Worm (Caenorhabditis elegans) whole organism, L4 larva: ENCODE measurements around the gene T19B10.12.
A peak's percentile ranks its signal among the peaks of the same experiment; 100 is the strongest.

Experiments used
- D1046.2 ChIP-seq: fragments of 200-800 bp; sonication (Bioruptor generic); IDR thresholded peaks from 2 replicates; pipeline ENCODE4 v1.3.6; 2022; ENCODE audit warnings: missing genetic modification characterization, missing compliant biosample characterization
- F26F4.8 ChIP-seq: fragments of 200-800 bp; sonication (Bioruptor generic); conservative IDR thresholded peaks from 2 replicates; pipeline ENCODE4 v1.3.6; 2022; ENCODE audit warnings: missing genetic modification characterization, missing compliant biosample characterization
- R02D3.7 ChIP-seq: fragments of 150-350 bp; sonication (generic microtip); optimal IDR thresholded peaks from 3 replicates; lab custom pipeline; 2014; ENCODE audit warnings: missing biosample characterization, missing genetic modification characterization
- T20F7.1 ChIP-seq: fragments of 200-800 bp; sonication (Bioruptor generic); optimal IDR thresholded peaks from 2 replicates; lab custom pipeline; 2018; ENCODE audit warnings: mild to moderate bottlenecking, missing genetic modification characterization, missing compliant biosample characterization
- Y105C5A.15 ChIP-seq: fragments of 200-800 bp; sonication (Bioruptor generic); IDR thresholded peaks from 2 replicates; pipeline ENCODE4 v1.3.6; 2022; ENCODE audit warnings: missing genetic modification characterization, missing compliant biosample characterization
- Y48G9A.11 ChIP-seq: fragments of 200-800 bp; sonication (Bioruptor generic); IDR thresholded peaks from 2 replicates; pipeline ENCODE4 v1.3.6; 2022; ENCODE audit warnings: missing genetic modification reagents, missing genetic modification characterization, missing compliant biosample characterization
- ZK546.5 ChIP-seq, 2 experiments: sonication (generic microtip); optimal IDR thresholded peaks; 2 replicates each; lab custom pipeline; 2017; ENCODE audit warnings: missing biosample characterization in 2 of 2, missing genetic modification characterization in 2 of 2
- aha-1 ChIP-seq: fragments of 150-350 bp; peaks from one replicate; lab custom pipeline; 2014; ENCODE audit warnings: missing biosample characterization, missing genetic modification characterization
- ceh-20 ChIP-seq: fragments of 200-800 bp; sonication (Bioruptor generic); IDR thresholded peaks from 2 replicates; pipeline ENCODE4 v1.3.6; 2022; ENCODE audit warnings: missing genetic modification reagents, missing genetic modification characterization, missing compliant biosample characterization
- ceh-28 ChIP-seq: fragments of 150-350 bp; optimal IDR thresholded peaks from 2 replicates; lab custom pipeline; 2014; ENCODE audit warnings: missing biosample characterization, missing genetic modification reagents, missing genetic modification characterization
- ceh-32 ChIP-seq: sonication (generic microtip); optimal IDR thresholded peaks from 2 replicates; lab custom pipeline; 2016; ENCODE audit warnings: mild to moderate bottlenecking, missing genetic modification characterization, missing compliant biosample characterization; ENCODE audit not compliant: poor library complexity
- ceh-44 ChIP-seq: fragments of 200-800 bp; sonication (Bioruptor generic); IDR thresholded peaks from 2 replicates; pipeline ENCODE4 v1.3.6; 2022; ENCODE audit warnings: missing genetic modification reagents, missing genetic modification characterization, missing compliant biosample characterization
- ceh-82 ChIP-seq: sonication (generic microtip); optimal IDR thresholded peaks from 2 replicates; lab custom pipeline; 2017; ENCODE audit warnings: missing biosample characterization, missing genetic modification characterization
- cey-2 ChIP-seq: sonication (generic microtip); optimal IDR thresholded peaks from 3 replicates; lab custom pipeline; 2017; ENCODE audit warnings: missing genetic modification characterization, mild to moderate bottlenecking, missing compliant biosample characterization, antibody characterized with exemption, borderline replicate concordance; ENCODE audit not compliant: insufficient read depth
- daf-16 ChIP-seq, 3 experiments: sonication (generic microtip); optimal IDR thresholded peaks; 2 replicates each; lab custom pipeline; 2016 to 2017; ENCODE audit warnings: missing genetic modification characterization in 3 of 3, missing genetic modification reagents in 3 of 3, mild to moderate bottlenecking in 2 of 3, missing compliant biosample characterization in 2 of 3, missing biosample characterization in 1 of 3, moderate library complexity in 1 of 3
- dmd-9 ChIP-seq: fragments of 200-800 bp; sonication (Bioruptor generic); IDR thresholded peaks from 2 replicates; pipeline ENCODE4 v1.3.6; 2022; ENCODE audit warnings: missing genetic modification reagents, missing genetic modification characterization, missing compliant biosample characterization
- duxl-1 ChIP-seq: sonication (generic microtip); optimal IDR thresholded peaks from 2 replicates; lab custom pipeline; 2016; ENCODE audit warnings: mild to moderate bottlenecking, missing genetic modification characterization, moderate library complexity, missing compliant biosample characterization; ENCODE audit not compliant: poor library complexity
- dve-1 ChIP-seq: sonication (generic microtip); optimal IDR thresholded peaks from 2 replicates; lab custom pipeline; 2017; ENCODE audit warnings: antibody characterized with exemption, mild to moderate bottlenecking, missing genetic modification characterization, missing compliant biosample characterization; ENCODE audit not compliant: insufficient read depth
- fkh-10 ChIP-seq: fragments of 150-350 bp; optimal IDR thresholded peaks from 2 replicates; lab custom pipeline; 2014; ENCODE audit warnings: missing biosample characterization, missing genetic modification reagents, missing genetic modification characterization
- fos-1 ChIP-seq: fragments of 150-350 bp; optimal IDR thresholded peaks from 2 replicates; lab custom pipeline; 2014; ENCODE audit warnings: missing biosample characterization, missing genetic modification characterization
- hlh-30 ChIP-seq: sonication (generic microtip); optimal IDR thresholded peaks from 2 replicates; lab custom pipeline; 2017; ENCODE audit warnings: antibody characterized with exemption, mild to moderate bottlenecking, missing genetic modification characterization, missing compliant biosample characterization; ENCODE audit not compliant: insufficient read depth
- jun-1 ChIP-seq: fragments of 150-350 bp; optimal IDR thresholded peaks from 2 replicates; lab custom pipeline; 2014; ENCODE audit warnings: missing biosample characterization, missing genetic modification reagents, missing genetic modification characterization
- lim-7 ChIP-seq: fragments of 200-800 bp; sonication (Bioruptor generic); IDR thresholded peaks from 2 replicates; pipeline ENCODE4 v1.3.6; 2022; ENCODE audit warnings: missing genetic modification characterization, missing compliant biosample characterization
- lin-38 ChIP-seq: fragments of 200-800 bp; sonication (Bioruptor generic); IDR thresholded peaks from 2 replicates; pipeline ENCODE4 v1.3.6; 2022; ENCODE audit warnings: missing genetic modification reagents, missing genetic modification characterization, missing compliant biosample characterization
- lin-39 ChIP-seq: fragments of 150-350 bp; optimal IDR thresholded peaks from 2 replicates; lab custom pipeline; 2014; ENCODE audit warnings: missing biosample characterization, missing genetic modification reagents, missing genetic modification characterization
- mdl-1 ChIP-seq, 2 experiments: fragments of 150-350 bp in 1 of 2; sonication (generic microtip) in 1 of 2; optimal IDR thresholded peaks; 2 replicates each; lab custom pipeline; 2014 to 2017; ENCODE audit warnings: missing biosample characterization in 2 of 2, missing genetic modification characterization in 2 of 2
- mdt-29 ChIP-seq: fragments of 200-800 bp; sonication (Bioruptor generic); IDR thresholded peaks from 2 replicates; pipeline ENCODE4 v1.3.6; 2022; ENCODE audit warnings: missing genetic modification reagents, missing genetic modification characterization, missing compliant biosample characterization
- mxl-2 ChIP-seq: fragments of 200-800 bp; sonication (Bioruptor generic); conservative IDR thresholded peaks from 2 replicates; pipeline ENCODE4 v1.3.6; 2022; ENCODE audit warnings: missing genetic modification reagents, missing genetic modification characterization, missing compliant biosample characterization
- mxl-3 ChIP-seq: fragments of 200-800 bp; sonication (Bioruptor generic); optimal IDR thresholded peaks from 2 replicates; lab custom pipeline; 2018; ENCODE audit warnings: mild to moderate bottlenecking, missing genetic modification characterization, missing compliant biosample characterization
- nhr-102 ChIP-seq: sonication (generic microtip); optimal IDR thresholded peaks from 2 replicates; lab custom pipeline; 2016; ENCODE audit warnings: mild to moderate bottlenecking, missing genetic modification characterization, moderate library complexity, missing compliant biosample characterization
- nhr-111 ChIP-seq: fragments of 200-800 bp; sonication (Bioruptor generic); optimal IDR thresholded peaks from 2 replicates; lab custom pipeline; 2018; ENCODE audit warnings: mild to moderate bottlenecking, missing genetic modification characterization, missing compliant biosample characterization
- nhr-25 ChIP-seq: sonication (generic microtip); optimal IDR thresholded peaks from 2 replicates; lab custom pipeline; 2017; ENCODE audit warnings: missing genetic modification characterization, mild to moderate bottlenecking, missing compliant biosample characterization, antibody characterized with exemption, moderate library complexity, borderline replicate concordance; ENCODE audit not compliant: insufficient read depth
- nhr-28 ChIP-seq: fragments of 150-350 bp; optimal IDR thresholded peaks from 2 replicates; lab custom pipeline; 2014; ENCODE audit warnings: missing biosample characterization, missing genetic modification characterization
- nhr-41 ChIP-seq: fragments of 200-800 bp; sonication (Bioruptor generic); IDR thresholded peaks from 2 replicates; pipeline ENCODE4 v1.3.6; 2022; ENCODE audit warnings: missing genetic modification reagents, missing genetic modification characterization, missing compliant biosample characterization
- nhr-42 ChIP-seq: fragments of 200-800 bp; sonication (Bioruptor generic); IDR thresholded peaks from 2 replicates; pipeline ENCODE4 v1.3.6; 2022; ENCODE audit warnings: missing genetic modification characterization, missing compliant biosample characterization
- nhr-76 ChIP-seq: fragments of 150-350 bp; optimal IDR thresholded peaks from 2 replicates; lab custom pipeline; 2014; ENCODE audit warnings: missing biosample characterization, missing genetic modification characterization
- pha-4 ChIP-seq, 2 experiments: fragments of 150-350 bp in 1 of 2; fragments of 200-800 bp in 1 of 2; sonication (Bioruptor generic) in 1 of 2; IDR thresholded peaks in 1 of 2; optimal IDR thresholded peaks in 1 of 2; 2 replicates each; pipeline versions ENCODE4 v1.3.6 to Lab custom; 2014 to 2022; ENCODE audit warnings: missing genetic modification characterization in 2 of 2, missing genetic modification reagents in 2 of 2, missing biosample characterization in 1 of 2, missing compliant biosample characterization in 1 of 2
- php-3 ChIP-seq: fragments of 200-800 bp; sonication (Bioruptor generic); IDR thresholded peaks from 2 replicates; pipeline ENCODE4 v1.3.6; 2022; ENCODE audit warnings: missing genetic modification reagents, missing genetic modification characterization, missing compliant biosample characterization
- pqm-1 ChIP-seq: sonication (generic microtip); optimal IDR thresholded peaks from 2 replicates; lab custom pipeline; 2017; ENCODE audit warnings: missing biosample characterization, missing genetic modification characterization
- saeg-2 ChIP-seq: fragments of 200-800 bp; sonication (Bioruptor generic); IDR thresholded peaks from 2 replicates; pipeline ENCODE4 v1.3.6; 2022; ENCODE audit warnings: missing genetic modification reagents, missing genetic modification characterization, missing compliant biosample characterization
- skn-1 ChIP-seq: fragments of 150-350 bp; optimal IDR thresholded peaks from 2 replicates; lab custom pipeline; 2014; ENCODE audit warnings: missing biosample characterization, missing genetic modification characterization
- snpc-4 ChIP-seq: fragments of 150-350 bp; optimal IDR thresholded peaks from 2 replicates; lab custom pipeline; 2014; ENCODE audit warnings: missing biosample characterization, missing genetic modification characterization
- spr-3 ChIP-seq: fragments of 200-800 bp; sonication (Bioruptor generic); optimal IDR thresholded peaks from 2 replicates; lab custom pipeline; 2018; ENCODE audit warnings: mild to moderate bottlenecking, missing genetic modification characterization, missing compliant biosample characterization
- zag-1 ChIP-seq: fragments of 150-350 bp; optimal IDR thresholded peaks from 2 replicates; lab custom pipeline; 2014; ENCODE audit warnings: missing biosample characterization, missing genetic modification characterization
- zfp-2 ChIP-seq: sonication (generic microtip); optimal IDR thresholded peaks from 2 replicates; lab custom pipeline; 2016; ENCODE audit warnings: mild to moderate bottlenecking, missing genetic modification characterization, missing compliant biosample characterization
- zip-2 ChIP-seq: fragments of 150-350 bp; optimal IDR thresholded peaks from 2 replicates; lab custom pipeline; 2014; ENCODE audit warnings: missing biosample characterization, missing genetic modification characterization
- ztf-7 ChIP-seq: fragments of 150-350 bp; optimal IDR thresholded peaks from 2 replicates; lab custom pipeline; 2014; ENCODE audit warnings: missing biosample characterization, missing genetic modification characterization

T19B10.12 gene

DNA sequence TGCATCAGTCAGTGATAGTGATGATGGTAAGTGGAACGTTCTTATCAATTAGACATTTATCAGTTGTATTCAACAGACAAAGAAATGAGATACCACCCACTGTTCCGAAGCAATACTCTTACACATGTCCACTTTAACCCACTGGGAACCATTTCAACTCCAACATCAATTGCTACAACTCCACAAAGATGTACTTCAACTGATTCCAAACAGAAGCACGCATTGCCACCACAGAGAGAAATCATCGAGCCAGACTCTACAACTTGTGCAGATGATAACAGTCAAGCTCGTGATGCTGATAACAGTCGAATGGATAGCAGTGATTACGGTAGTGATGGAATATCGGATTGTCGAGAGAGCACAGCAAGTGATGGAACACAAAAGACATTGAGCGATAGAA is 15.0 kb upstream of the T19B10.12 start (continued):
- no peak for TF ChIP-seq pha-4 (GFP tag; IDR thresholded peaks at IDR 0.05; lab: Robert Waterston, UW)
- no peak for TF ChIP-seq pha-4 (tag; optimal IDR thresholded peaks at IDR 0.05; lab: Kevin White, UChicago)
- TF ChIP-seq mxl-3 (GFP tag; lab: Kevin White, UChicago), result peak; percentile 23
- peak; percentile 5 for TF ChIP-seq aha-1 (tag; lab: Kevin White, UChicago)
- TF ChIP-seq nhr-41 (GFP tag; lab: Robert Waterston, UW), result no peak; the same call in 1 of the 2 replicates
- TF ChIP-seq jun-1, result no peak
- peak; percentile 24 for TF ChIP-seq nhr-102 (tag; lab: Kevin White, UChicago)
- TF ChIP-seq zfp-2 (tag; lab: Kevin White, UChicago), result no peak
- TF ChIP-seq ceh-28 (tag; lab: Kevin White, UChicago), result no peak
- no peak for TF ChIP-seq D1046.2 (GFP tag; lab: Robert Waterston, UW)
- no peak for TF ChIP-seq cey-2
- TF ChIP-seq T20F7.1 (GFP tag; lab: Kevin White, UChicago), result no peak
- TF ChIP-seq zag-1, result no peak
- TF ChIP-seq F26F4.8 (GFP tag; lab: Robert Waterston, UW), result no peak
- TF ChIP-seq nhr-42 (GFP tag; lab: Robert Waterston, UW), result 0 out of 2 replicates have a peak, but pooled peaks have one; percentile 3
- TF ChIP-seq mxl-2 (GFP tag; lab: Robert Waterston, UW), result no peak
- TF ChIP-seq pqm-1 (tag; lab: Kevin White, UChicago), result peak; percentile 91
- TF ChIP-seq daf-16 (GFP tag; optimal IDR thresholded peaks at IDR 0.05; lab: Kevin White, UChicago), result no peak
- peak; percentile 33 for TF ChIP-seq daf-16 (tag; optimal IDR thresholded peaks at IDR 0.05; lab: Kevin White, UChicago)
- TF ChIP-seq, all 104 proteins: peak for 14

DNA sequence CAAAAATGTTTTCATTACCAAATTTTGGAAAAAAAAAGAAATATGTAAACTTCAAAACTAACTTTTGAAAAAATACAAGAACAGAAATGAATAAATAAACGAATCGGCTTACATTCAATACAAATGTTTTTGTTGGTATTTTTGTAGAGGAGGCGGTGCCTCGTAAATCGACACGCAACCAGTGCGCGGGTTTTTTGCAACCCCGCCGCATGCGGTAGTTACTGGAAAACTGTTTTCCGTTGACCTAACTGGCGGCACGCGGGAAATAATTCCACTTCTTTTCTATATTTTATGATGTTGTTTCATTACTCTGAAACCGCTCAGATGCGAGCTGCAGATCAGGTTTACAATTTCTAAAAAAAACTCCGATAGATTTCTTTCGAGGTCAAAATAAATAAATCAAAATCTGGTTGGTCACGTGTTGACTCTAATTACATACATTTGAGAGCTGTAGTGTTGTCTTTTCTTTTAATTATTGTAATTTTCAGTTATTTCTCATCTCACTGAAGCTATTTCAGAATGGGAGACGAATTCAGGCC is 11.6 kb upstream of the T19B10.12 start, which contains the start of the genes dvc-1 and ima-1:
Gene dvc-1 (minus strand): TSS at position 145 of the 539 bp plus-strand sequence.
Gene ima-1 (plus strand): TSS at position 489 of the 539 bp plus-strand sequence.
- TF ChIP-seq ceh-20 (GFP tag; lab: Robert Waterston, UW) (no peak), nhr-42 (GFP tag; lab: Robert Waterston, UW) (no peak), ZK546.5 (tag; optimal IDR thresholded peaks at IDR 0.05; lab: Kevin White, UChicago) (no peak), ceh-82 (no peak), lim-7 (GFP tag; lab: Robert Waterston, UW) (no peak), mdt-29 (GFP tag; lab: Robert Waterston, UW) (peak; percentile 31; the same call in 1 of the 2 replicates), php-3 (GFP tag; lab: Robert Waterston, UW) (0 out of 2 replicates have a peak, but pooled peaks have one; percentile 30), fos-1 (tag; lab: Kevin White, UChicago) (no peak), nhr-76 (tag; lab: Kevin White, UChicago) (no peak), R02D3.7 (tag; lab: Kevin White, UChicago) (peak; percentile 96), saeg-2 (GFP tag; lab: Robert Waterston, UW) (no peak), fkh-10 (GFP tag; lab: Kevin White, UChicago) (no peak), Y48G9A.11 (GFP tag; lab: Robert Waterston, UW) (0 out of 2 replicates have a peak, but pooled peaks have one; percentile 27), lin-38 (GFP tag; lab: Robert Waterston, UW) (peak; percentile 82), ceh-32 (tag; lab: Kevin White, UChicago) (no peak), Y105C5A.15 (GFP tag; lab: Robert Waterston, UW) (no peak), cey-2 (no peak), T20F7.1 (GFP tag; lab: Kevin White, UChicago) (no peak), nhr-111 (GFP tag; lab: Kevin White, UChicago) (no peak), mdl-1 (tag; optimal IDR thresholded peaks at IDR 0.05; lab: Kevin White, UChicago) (no peak), dve-1 (peak; percentile 43), nhr-28 (tag; lab: Kevin White, UChicago) (peak; percentile 26), skn-1 (no peak), lin-39 (tag; lab: Kevin White, UChicago) (no peak), ztf-7 (tag; lab: Kevin White, UChicago) (no peak), dmd-9 (0 out of 2 replicates have a peak, but pooled peaks have one; percentile 36), spr-3 (GFP tag; lab: Kevin White, UChicago) (no peak), duxl-1 (no peak), nhr-25 (no peak), snpc-4 (tag; lab: Kevin White, UChicago) (no peak), D1046.2 (GFP tag; lab: Robert Waterston, UW) (no peak), aha-1 (tag; lab: Kevin White, UChicago) (no peak), hlh-30 (peak; percentile 75), zip-2 (tag; lab: Kevin White, UChicago) (no peak), ceh-44 (no peak)
